Worm (Caenorhabditis elegans) whole organism, mixed stage, embryonic: ENCODE results near the gene R09E10.13.

Experiments used
- blmp-1 ChIP-seq: fragments of 150-350 bp; optimal IDR thresholded peaks from 2 replicates; lab custom pipeline; 2014; ENCODE audit warnings: missing biosample characterization, missing genetic modification characterization
- ceh-83 ChIP-seq: fragments of 200-800 bp; sonication (Bioruptor generic); optimal IDR thresholded peaks from 2 replicates; lab custom pipeline; 2018; ENCODE audit warnings: mild to moderate bottlenecking, missing genetic modification characterization, missing compliant biosample characterization
- ces-1 ChIP-seq: fragments of 150-350 bp; optimal IDR thresholded peaks from 2 replicates; lab custom pipeline; 2014; ENCODE audit warnings: missing biosample characterization, missing genetic modification reagents, missing genetic modification characterization
- drap-1 ChIP-seq: fragments of 200-800 bp; sonication (Bioruptor generic); optimal IDR thresholded peaks from 3 replicates; lab custom pipeline; 2018; ENCODE audit warnings: mild to moderate bottlenecking, missing genetic modification characterization, missing compliant biosample characterization
- lsy-2 ChIP-seq: fragments of 150-350 bp; optimal IDR thresholded peaks from 2 replicates; lab custom pipeline; 2014; ENCODE audit warnings: missing biosample characterization, missing genetic modification characterization
- mab-5 ChIP-seq: fragments of 150-350 bp; optimal IDR thresholded peaks from 2 replicates; lab custom pipeline; 2014; ENCODE audit warnings: missing biosample characterization, missing genetic modification characterization
- mep-1 ChIP-seq: fragments of 150-350 bp; optimal IDR thresholded peaks from 2 replicates; lab custom pipeline; 2017; ENCODE audit warnings: missing biosample characterization, missing genetic modification reagents, missing genetic modification characterization, inconsistent platforms
- nhr-237 ChIP-seq: fragments of 150-350 bp; optimal IDR thresholded peaks from 2 replicates; lab custom pipeline; 2014; ENCODE audit warnings: missing biosample characterization, missing genetic modification characterization
- nhr-76 ChIP-seq: sonication (generic microtip); optimal IDR thresholded peaks from 2 replicates; lab custom pipeline; 2017; ENCODE audit warnings: missing biosample characterization, missing genetic modification characterization
- pha-4 ChIP-seq: fragments of 150-350 bp; optimal IDR thresholded peaks from 2 replicates; lab custom pipeline; 2018; ENCODE audit warnings: missing biosample characterization, missing genetic modification reagents, missing genetic modification characterization
- snpc-4 ChIP-seq: fragments of 150-350 bp; optimal IDR thresholded peaks from 2 replicates; lab custom pipeline; 2014; ENCODE audit warnings: missing biosample characterization, missing genetic modification characterization
- unc-39 ChIP-seq: fragments of 150-350 bp; optimal IDR thresholded peaks from 2 replicates; lab custom pipeline; 2014; ENCODE audit warnings: missing biosample characterization, missing genetic modification characterization
- ztf-11 ChIP-seq: fragments of 150-350 bp; optimal IDR thresholded peaks from 2 replicates; lab custom pipeline; 2014; ENCODE audit warnings: missing biosample characterization, missing genetic modification characterization

DNA sequence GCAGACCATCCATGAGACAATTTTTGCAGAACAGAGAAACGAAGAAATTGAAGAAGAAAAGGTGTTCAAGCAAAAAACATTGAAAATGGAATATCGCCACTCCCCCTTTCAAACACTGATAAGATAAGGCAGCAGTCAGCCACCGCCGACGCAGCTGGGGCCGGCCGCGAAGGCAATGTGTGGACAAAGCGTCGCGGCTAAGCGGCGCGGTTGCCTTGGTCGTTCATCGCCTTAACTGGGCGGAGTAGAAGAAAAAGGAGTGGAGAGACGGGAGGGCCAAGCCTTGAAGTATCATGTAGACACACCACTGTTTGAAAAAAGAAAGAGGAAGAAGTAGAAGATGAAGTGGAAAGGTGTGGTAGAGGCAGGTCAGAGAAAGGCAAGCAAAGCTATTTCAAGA lies 36.0 kb upstream of the R09E10.13 start:
- TF ChIP-seq drap-1 (GFP tag; lab: Kevin White, UChicago) = no peak
- no peak for TF ChIP-seq ceh-83 (GFP tag; lab: Kevin White, UChicago)
- no peak for TF ChIP-seq unc-39 (tag; lab: Kevin White, UChicago)
- TF ChIP-seq pha-4 (tag; lab: Kevin White, UChicago) = no peak
- no peak for TF ChIP-seq blmp-1 (tag; lab: Kevin White, UChicago)
- no peak for TF ChIP-seq ztf-11 (tag; lab: Kevin White, UChicago)
- no peak for TF ChIP-seq mab-5 (tag; lab: Kevin White, UChicago)
- TF ChIP-seq ces-1 (GFP tag; lab: Kevin White, UChicago) = no peak
- TF ChIP-seq nhr-76 = no peak
- TF ChIP-seq nhr-237 (tag; lab: Kevin White, UChicago) = no peak
- no peak for TF ChIP-seq lsy-2 (tag; lab: Kevin White, UChicago)
- TF ChIP-seq mep-1 (tag; lab: Kevin White, UChicago) = no peak
- no peak for TF ChIP-seq snpc-4
